Worm (Caenorhabditis elegans) whole organism, L3 larva: ENCODE results near the gene tbh-1.

ENCODE experiments used
- ZK546.5 ChIP-seq: sonication (generic microtip); optimal IDR thresholded peaks from 2 replicates; lab custom pipeline; 2017; ENCODE audit warnings: missing biosample characterization, missing genetic modification characterization
- ceh-16 ChIP-seq: sonication (generic microtip); optimal IDR thresholded peaks from 2 replicates; lab custom pipeline; 2017; ENCODE audit warnings: missing biosample characterization, missing genetic modification characterization
- ceh-28 ChIP-seq: fragments of 150-350 bp; optimal IDR thresholded peaks from 2 replicates; lab custom pipeline; 2014; ENCODE audit warnings: missing biosample characterization, missing genetic modification reagents, missing genetic modification characterization
- daf-12 ChIP-seq: fragments of 150-350 bp; optimal IDR thresholded peaks from 2 replicates; lab custom pipeline; 2014; ENCODE audit warnings: missing biosample characterization, missing genetic modification reagents, missing genetic modification characterization
- egl-27 ChIP-seq: sonication (generic microtip); optimal IDR thresholded peaks from 4 replicates; lab custom pipeline; 2017; ENCODE audit warnings: missing biosample characterization, missing genetic modification reagents, missing genetic modification characterization
- elt-1 ChIP-seq: fragments of 150-350 bp; optimal IDR thresholded peaks from 2 replicates; lab custom pipeline; 2014; ENCODE audit warnings: missing biosample characterization, missing genetic modification characterization
- elt-3 ChIP-seq, 3 experiments: fragments of 150-350 bp in 1 of 3; sonication (generic microtip) in 2 of 3; optimal IDR thresholded peaks; 2 replicates in 2 of 3; 4 replicates in 1 of 3; lab custom pipeline; 2014 to 2017; ENCODE audit warnings: missing biosample characterization in 3 of 3, missing genetic modification characterization in 3 of 3
- eor-1 ChIP-seq, 2 experiments: fragments of 150-350 bp; optimal IDR thresholded peaks; 2 replicates each; lab custom pipeline; 2014 to 2018; ENCODE audit warnings: missing biosample characterization in 2 of 2, missing genetic modification characterization in 2 of 2
- fkh-2 ChIP-seq: fragments of 150-350 bp; optimal IDR thresholded peaks from 2 replicates; lab custom pipeline; 2014; ENCODE audit warnings: missing biosample characterization, missing genetic modification reagents, missing genetic modification characterization
- lin-15B ChIP-seq: fragments of 150-350 bp; optimal IDR thresholded peaks from 2 replicates; lab custom pipeline; 2014; ENCODE audit warnings: missing biosample characterization, missing genetic modification characterization
- lin-39 ChIP-seq: fragments of 150-350 bp; optimal IDR thresholded peaks from 2 replicates; lab custom pipeline; 2018; ENCODE audit warnings: missing biosample characterization, missing genetic modification reagents, missing genetic modification characterization
- lsy-12 ChIP-seq: sonication (generic microtip); optimal IDR thresholded peaks from 2 replicates; lab custom pipeline; 2016; ENCODE audit warnings: mild to moderate bottlenecking, missing genetic modification characterization, missing compliant biosample characterization
- nfya-1 ChIP-seq: sonication (generic microtip); optimal IDR thresholded peaks from 2 replicates; lab custom pipeline; 2017; ENCODE audit warnings: missing genetic modification characterization, mild to moderate bottlenecking, missing compliant biosample characterization, antibody characterized with exemption, moderate library complexity; ENCODE audit not compliant: insufficient read depth
- nhr-237 ChIP-seq: fragments of 150-350 bp; optimal IDR thresholded peaks from 2 replicates; lab custom pipeline; 2014; ENCODE audit warnings: missing biosample characterization, missing genetic modification characterization
- nhr-25 ChIP-seq: sonication (generic microtip); optimal IDR thresholded peaks from 2 replicates; lab custom pipeline; 2017; ENCODE audit warnings: missing biosample characterization, missing genetic modification characterization
- nhr-28 ChIP-seq: fragments of 150-350 bp; optimal IDR thresholded peaks from 2 replicates; lab custom pipeline; 2014; ENCODE audit warnings: missing biosample characterization, missing genetic modification characterization
- nhr-43 ChIP-seq: sonication (generic microtip); optimal IDR thresholded peaks from 2 replicates; lab custom pipeline; 2016; ENCODE audit warnings: mild to moderate bottlenecking, missing genetic modification characterization, missing compliant biosample characterization; ENCODE audit not compliant: poor library complexity, severe bottlenecking
- nhr-67 ChIP-seq: fragments of 150-350 bp; optimal IDR thresholded peaks from 2 replicates; lab custom pipeline; 2014; ENCODE audit warnings: missing biosample characterization, missing genetic modification characterization
- nhr-76 ChIP-seq: fragments of 150-350 bp; sonication (generic microtip); optimal IDR thresholded peaks from 5 replicates; lab custom pipeline; 2014; ENCODE audit warnings: missing biosample characterization, missing genetic modification characterization
- nhr-77 ChIP-seq: fragments of 150-350 bp; optimal IDR thresholded peaks from 2 replicates; lab custom pipeline; 2014; ENCODE audit warnings: missing biosample characterization, missing genetic modification characterization
- snpc-4 ChIP-seq: fragments of 150-350 bp; optimal IDR thresholded peaks from 2 replicates; lab custom pipeline; 2014; ENCODE audit warnings: missing biosample characterization, missing genetic modification characterization
- unc-62 ChIP-seq: fragments of 150-350 bp; sonication (generic microtip); optimal IDR thresholded peaks from 4 replicates; lab custom pipeline; 2014; ENCODE audit warnings: missing biosample characterization, missing genetic modification reagents, missing genetic modification characterization
- zag-1 ChIP-seq: fragments of 150-350 bp; optimal IDR thresholded peaks from 2 replicates; lab custom pipeline; 2014; ENCODE audit warnings: missing biosample characterization, missing genetic modification characterization
- ztf-4 ChIP-seq: fragments of 150-350 bp; optimal IDR thresholded peaks from 2 replicates; lab custom pipeline; 2014; ENCODE audit warnings: missing biosample characterization, missing genetic modification characterization

Gene tbh-1

DNA sequence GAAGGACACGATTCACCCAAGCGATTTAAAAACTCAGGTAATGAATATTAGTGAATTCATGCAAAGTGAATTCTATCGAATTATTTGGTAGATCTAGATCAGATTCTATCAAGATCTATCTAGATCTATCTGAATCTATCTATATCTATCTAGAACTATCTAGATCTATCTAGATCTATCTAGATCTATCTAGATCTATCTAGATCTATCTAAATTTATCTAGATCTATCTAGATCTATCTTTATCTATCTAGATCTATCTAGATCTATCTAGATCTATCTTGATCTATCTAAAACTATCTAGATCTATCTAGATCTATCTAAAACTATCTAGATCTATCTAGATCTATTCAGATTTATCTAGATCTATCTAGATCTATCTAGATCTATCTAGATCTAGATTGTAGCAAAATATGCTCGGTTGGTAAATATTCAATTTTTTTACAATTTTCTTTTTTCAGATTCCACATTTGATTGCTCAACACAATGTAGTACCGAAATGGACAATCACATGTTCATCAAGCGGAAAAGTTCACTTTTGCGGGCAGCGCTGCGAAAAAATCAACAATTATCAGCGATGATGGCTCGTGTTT is 34.6 kb downstream of the tbh-1 start:
- TF ChIP-seq elt-1 (tag; lab: Kevin White, UChicago) (peak; percentile 98), egl-27 (tag; lab: Kevin White, UChicago) (no peak)
- TF ChIP-seq, all 47 proteins: peak for 1

- no peak for TF ChIP-seq lsy-12 (tag; lab: Kevin White, UChicago)
- TF ChIP-seq nhr-77, result no peak
- TF ChIP-seq ceh-16 (tag; lab: Kevin White, UChicago), result no peak
- TF ChIP-seq ZK546.5 (tag; lab: Kevin White, UChicago), result no peak
- no peak for TF ChIP-seq daf-12 (tag; lab: Kevin White, UChicago)
- TF ChIP-seq zag-1 (tag; lab: Kevin White, UChicago), result no peak
- no peak for TF ChIP-seq nhr-237
- TF ChIP-seq nhr-76 (tag; lab: Kevin White, UChicago), result no peak
Observed at ce11 chrX:15468657-15469056, 36.0 kb downstream of the tbh-1 start.

DNA sequence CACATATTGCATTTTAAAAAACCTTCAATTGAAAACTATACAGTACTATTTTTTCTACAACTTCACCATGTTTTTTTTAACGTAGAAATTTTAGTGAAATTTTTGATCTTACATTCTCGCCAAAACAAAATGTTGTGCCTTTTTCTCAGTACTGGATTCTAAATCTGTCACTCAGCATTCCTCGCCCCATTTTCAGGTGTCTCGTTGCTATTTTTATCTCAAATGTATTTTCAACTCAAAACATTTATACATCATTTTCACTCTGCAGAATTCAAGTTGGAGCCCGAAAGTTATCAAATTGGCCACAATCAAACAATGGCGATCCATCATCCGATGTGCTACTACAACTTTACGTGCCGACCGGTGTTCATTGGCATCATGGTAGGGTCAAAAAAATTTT is 38.7 kb downstream of the tbh-1 start, which contains the start of gene sprr-1:
sprr-1 (plus strand) TSS at position 269 of the 400 bp plus-strand sequence.
- TF ChIP-seq ceh-28 (tag; lab: Kevin White, UChicago), result no peak
- no peak for TF ChIP-seq lin-15B (tag; lab: Kevin White, UChicago)
- no peak for TF ChIP-seq nhr-67 (tag; lab: Kevin White, UChicago)
- TF ChIP-seq nhr-25, result no peak
- TF ChIP-seq unc-62 (GFP tag; lab: Kevin White, UChicago), result no peak
- no peak for TF ChIP-seq snpc-4 (tag; lab: Kevin White, UChicago)
- no peak for TF ChIP-seq nhr-28 (tag; lab: Kevin White, UChicago)
- no peak for TF ChIP-seq zag-1 (tag; lab: Kevin White, UChicago)
- no peak for TF ChIP-seq elt-3 (tag; optimal IDR thresholded peaks at IDR 0.05; lab: Kevin White, UChicago)
- no peak for TF ChIP-seq daf-12 (tag; lab: Kevin White, UChicago)
- TF ChIP-seq nfya-1 (tag; lab: Kevin White, UChicago), result no peak
- no peak for TF ChIP-seq lin-39 (tag; lab: Kevin White, UChicago)
- no peak for TF ChIP-seq eor-1 (tag; optimal IDR thresholded peaks at IDR 0.05; lab: Kevin White, UChicago)

DNA sequence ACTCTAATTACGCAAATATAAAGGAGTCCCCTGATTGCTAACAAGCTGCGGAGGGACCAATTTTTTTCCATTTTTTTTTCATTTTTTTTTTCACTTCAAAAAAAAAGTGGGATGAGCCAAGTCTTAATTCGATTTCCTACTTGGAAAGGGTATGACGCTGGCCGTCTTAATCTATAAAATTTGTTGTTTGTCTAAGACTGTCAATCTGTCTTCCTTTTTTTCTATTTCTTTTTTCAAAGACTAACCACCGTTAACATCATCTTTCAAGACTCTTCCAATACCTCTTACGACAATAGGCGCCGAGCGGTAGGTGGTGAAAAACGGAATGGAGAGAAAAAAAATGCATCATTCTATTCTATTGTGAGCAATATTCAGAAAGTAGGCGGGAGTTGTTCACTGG is 39.6 kb downstream of the tbh-1 start:
- no peak for TF ChIP-seq elt-1 (tag; lab: Kevin White, UChicago)
- no peak for TF ChIP-seq nhr-43 (tag; lab: Kevin White, UChicago)
- no peak for TF ChIP-seq ztf-4 (tag; lab: Kevin White, UChicago)
- TF ChIP-seq fkh-2, result no peak
